Worm (Caenorhabditis elegans): ENCODE results near the gene ocr-4.
A peak's percentile ranks its signal among the peaks of the same experiment; 100 is the strongest.

Gene ocr-4

ce11 chrIV:7323904-7324303, 8.7 kb downstream of the ocr-4 start:
- TF ChIP-seq lsy-12 (tag; optimal IDR thresholded peaks at IDR 0.05) (no peak), nhr-76 (tag; optimal IDR thresholded peaks at IDR 0.05) (no peak), unc-62 (GFP tag; optimal IDR thresholded peaks at IDR 0.05) (no peak), unc-39 (tag; optimal IDR thresholded peaks at IDR 0.05) (no peak), nhr-43 (tag; optimal IDR thresholded peaks at IDR 0.05; ENCODE audit: poor library complexity, severe bottlenecking) (no peak), nhr-23 (tag; optimal IDR thresholded peaks at IDR 0.05) (no peak), ceh-9 (tag; optimal IDR thresholded peaks at IDR 0.05) (no peak), elt-1 (tag; optimal IDR thresholded peaks at IDR 0.05) (no peak), zag-1 (tag; optimal IDR thresholded peaks at IDR 0.05) (no peak)

ce11 chrIV:7320688-7321087, 11.9 kb downstream of the ocr-4 start:
- TF ChIP-seq nfya-1 (tag; optimal IDR thresholded peaks at IDR 0.05; ENCODE audit: insufficient read depth) (no peak), nhr-67 (tag; optimal IDR thresholded peaks at IDR 0.05) (no peak), mml-1 (tag; optimal IDR thresholded peaks at IDR 0.05) (no peak), nhr-237 (tag; optimal IDR thresholded peaks at IDR 0.05) (no peak), zag-1 (tag; optimal IDR thresholded peaks at IDR 0.05) (no peak), daf-12 (tag; optimal IDR thresholded peaks at IDR 0.05) (no peak), ztf-4 (tag; optimal IDR thresholded peaks at IDR 0.05) (no peak), mdl-1 (tag; optimal IDR thresholded peaks at IDR 0.05) (no peak), jun-1 (tag; optimal IDR thresholded peaks at IDR 0.05) (no peak), skn-1 (tag; optimal IDR thresholded peaks at IDR 0.05) (no peak), pha-4 (tag; optimal IDR thresholded peaks at IDR 0.05) (no peak)

ce11 chrIV:7319931-7320435, 12.6 kb downstream of the ocr-4 start:
- TF ChIP-seq fkh-10 (GFP tag; optimal IDR thresholded peaks at IDR 0.05) (peak; percentile 51), lsy-12 (tag; optimal IDR thresholded peaks at IDR 0.05) (peak; percentile 75), nhr-28 (tag; optimal IDR thresholded peaks at IDR 0.05) (no peak), nhr-25 (tag; optimal IDR thresholded peaks at IDR 0.05) (peak; percentile 8), aly-2 (tag; optimal IDR thresholded peaks at IDR 0.05) (no peak), nhr-67 (tag; optimal IDR thresholded peaks at IDR 0.05) (no peak), nhr-12 (tag; optimal IDR thresholded peaks at IDR 0.05) (no peak), nhr-23 (tag; optimal IDR thresholded peaks at IDR 0.05) (peak; percentile 90), ceh-28 (tag; optimal IDR thresholded peaks at IDR 0.05) (peak; percentile 73), elt-1 (tag; optimal IDR thresholded peaks at IDR 0.05) (no peak), ama-1 (optimal IDR thresholded peaks at IDR 0.05) (no peak), pqm-1 (tag; optimal IDR thresholded peaks at IDR 0.05) (peak; percentile 51), lin-15B (tag; optimal IDR thresholded peaks at IDR 0.05) (peak; percentile 50), skn-1 (tag; optimal IDR thresholded peaks at IDR 0.05) (peak; percentile 21), elt-3 (tag; optimal IDR thresholded peaks at IDR 0.05) (no peak), nhr-76 (tag; optimal IDR thresholded peaks at IDR 0.05) (no peak), mdl-1 (tag; optimal IDR thresholded peaks at IDR 0.05) (peak; percentile 79), ceh-16 (tag; optimal IDR thresholded peaks at IDR 0.05) (no peak), tbx-2 (tag; optimal IDR thresholded peaks at IDR 0.05) (peak; percentile 80), ztf-11 (tag; optimal IDR thresholded peaks at IDR 0.05) (no peak), ceh-9 (tag; optimal IDR thresholded peaks at IDR 0.05) (no peak), sea-2 (GFP tag; optimal IDR thresholded peaks at IDR 0.05) (no peak), pha-4 (tag; optimal IDR thresholded peaks at IDR 0.05) (peak; percentile 84), ZK546.5 (tag; optimal IDR thresholded peaks at IDR 0.05) (no peak), ztf-4 (tag; optimal IDR thresholded peaks at IDR 0.05) (no peak), egl-27 (tag; optimal IDR thresholded peaks at IDR 0.05) (peak; percentile 10), nhr-11 (tag; optimal IDR thresholded peaks at IDR 0.05) (no peak), lin-39 (tag; optimal IDR thresholded peaks at IDR 0.05) (peak; percentile 90), hmg-11 (tag; optimal IDR thresholded peaks at IDR 0.05) (peak; percentile 96), R02D3.7 (tag; optimal IDR thresholded peaks at IDR 0.05) (peak; percentile 43), zag-1 (tag; optimal IDR thresholded peaks at IDR 0.05) (peak; percentile 55), ceh-82 (tag; optimal IDR thresholded peaks at IDR 0.05) (peak; percentile 51), mml-1 (tag; optimal IDR thresholded peaks at IDR 0.05) (no peak), snpc-4 (tag; optimal IDR thresholded peaks at IDR 0.05) (no peak), eor-1 (tag; optimal IDR thresholded peaks at IDR 0.05) (no peak), daf-12 (tag; optimal IDR thresholded peaks at IDR 0.05) (no peak), fos-1 (tag; optimal IDR thresholded peaks at IDR 0.05) (no peak), unc-39 (tag; optimal IDR thresholded peaks at IDR 0.05) (no peak), elt-2 (tag; optimal IDR thresholded peaks at IDR 0.05) (peak; percentile 69), nhr-237 (tag; optimal IDR thresholded peaks at IDR 0.05) (no peak), nfya-1 (tag; optimal IDR thresholded peaks at IDR 0.05; ENCODE audit: insufficient read depth) (peak; percentile 90), unc-62 (GFP tag; optimal IDR thresholded peaks at IDR 0.05) (peak; percentile 34), nhr-43 (tag; optimal IDR thresholded peaks at IDR 0.05; ENCODE audit: poor library complexity, severe bottlenecking) (peak; percentile 37), fkh-2 (tag; optimal IDR thresholded peaks at IDR 0.05) (no peak), jun-1 (tag; optimal IDR thresholded peaks at IDR 0.05) (peak; percentile 62), nhr-77 (tag; optimal IDR thresholded peaks at IDR 0.05) (no peak), egl-5 (tag; optimal IDR thresholded peaks at IDR 0.05) (peak; percentile 47)

Data from whole organism, L3 larva.